Worm (Caenorhabditis elegans): Measurements from ENCODE around the gene egl-26.

Gene egl-26

DNA sequence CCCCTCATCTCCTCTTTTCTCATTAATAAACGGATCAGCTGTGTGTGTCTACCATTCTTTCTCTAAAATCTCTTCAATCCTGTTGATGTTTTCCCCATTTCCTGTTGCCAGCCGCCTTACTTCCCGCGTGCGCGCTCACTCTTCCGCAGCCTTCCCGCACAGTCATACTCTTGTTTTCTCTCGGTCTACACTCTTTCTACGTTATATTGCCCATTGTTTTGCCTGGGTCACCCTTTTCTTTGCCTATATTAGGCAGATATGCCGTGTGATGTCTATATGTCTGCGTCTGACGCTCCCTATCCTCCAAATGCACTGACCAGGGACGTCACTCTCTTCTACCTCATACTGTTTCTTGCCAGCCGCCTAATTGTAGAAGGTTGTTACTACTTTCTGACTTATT, 3.1 kb upstream of the egl-26 start (continued):
- TF ChIP-seq lir-3 (tag; optimal IDR thresholded peaks at IDR 0.05; ENCODE audit: poor library complexity) (no peak), lsy-2 (tag; optimal IDR thresholded peaks at IDR 0.05) (peak in 1 of 2 experiments; percentile 61), lin-35 (GFP tag; optimal IDR thresholded peaks at IDR 0.05) (peak in 1 of 2 experiments; percentile 62), mep-1 (tag; optimal IDR thresholded peaks at IDR 0.05) (peak; percentile 79), tlp-1 (tag; optimal IDR thresholded peaks at IDR 0.05) (no peak), fkh-4 (tag; optimal IDR thresholded peaks at IDR 0.05; ENCODE audit: borderline replicate concordance) (no peak), aly-2 (tag; optimal IDR thresholded peaks at IDR 0.05) (no peak), lin-39 (tag; optimal IDR thresholded peaks at IDR 0.05) (no peak), swsn-7 (tag; optimal IDR thresholded peaks at IDR 0.05) (peak; percentile 33), nhr-28 (tag; optimal IDR thresholded peaks at IDR 0.05) (no peak), lin-15B (tag; optimal IDR thresholded peaks at IDR 0.05) (no peak), alr-1 (tag; optimal IDR thresholded peaks at IDR 0.05; ENCODE audit: borderline replicate concordance) (no peak), nhr-11 (tag; optimal IDR thresholded peaks at IDR 0.05) (no peak), fos-1 (tag; optimal IDR thresholded peaks at IDR 0.05) (peak; percentile 22), unc-86 (tag; optimal IDR thresholded peaks at IDR 0.05) (no peak), vab-15 (tag; optimal IDR thresholded peaks at IDR 0.05) (no peak), mab-9 (GFP tag; IDR thresholded peaks at IDR 0.05) (no peak), sup-37 (GFP tag; optimal IDR thresholded peaks at IDR 0.05) (no peak), hlh-17 (GFP tag; optimal IDR thresholded peaks at IDR 0.05; ENCODE audit: borderline replicate concordance) (no peak), ztf-4 (tag; optimal IDR thresholded peaks at IDR 0.05) (peak; percentile 21), elt-3 (tag; optimal IDR thresholded peaks at IDR 0.05) (peak in 3 of 6 experiments; percentile 41 to 63 (median 47)), dpl-1 (GFP tag; optimal IDR thresholded peaks at IDR 0.05) (peak in 2 of 3 experiments; percentile 11 to 34), nhr-77 (tag; optimal IDR thresholded peaks at IDR 0.05) (no peak), nhr-20 (tag; optimal IDR thresholded peaks at IDR 0.05) (peak; percentile 60), egl-27 (tag; optimal IDR thresholded peaks at IDR 0.05) (no peak), dsc-1 (tag; optimal IDR thresholded peaks at IDR 0.05) (no peak), tbx-2 (tag; optimal IDR thresholded peaks at IDR 0.05) (peak; percentile 0), snu-23 (GFP tag; optimal IDR thresholded peaks at IDR 0.05) (peak; percentile 71), C16A3.4 (tag; optimal IDR thresholded peaks at IDR 0.05) (peak; percentile 21), pag-3 (tag; optimal IDR thresholded peaks at IDR 0.05; ENCODE audit: borderline replicate concordance, insufficient read depth) (peak; percentile 49), rnt-1 (tag; optimal IDR thresholded peaks at IDR 0.05) (no peak), ceh-63 (GFP tag; optimal IDR thresholded peaks at IDR 0.05) (no peak), zip-4 (GFP tag; optimal IDR thresholded peaks at IDR 0.05) (no peak), grh-1 (GFP tag; IDR thresholded peaks at IDR 0.05) (peak; percentile 33; the same call in 1 of the 2 replicates), ztf-11 (tag; optimal IDR thresholded peaks at IDR 0.05) (no peak), fkh-8 (tag; optimal IDR thresholded peaks at IDR 0.05) (no peak), ceh-90 (tag; optimal IDR thresholded peaks at IDR 0.05) (no peak), efl-3 (GFP tag; optimal IDR thresholded peaks at IDR 0.05) (no peak), nhr-85 (tag) (peak; percentile 92), ces-1 (GFP tag; optimal IDR thresholded peaks at IDR 0.05) (no peak), xbp-1 (tag; optimal IDR thresholded peaks at IDR 0.05) (no peak), nhr-76 (tag; optimal IDR thresholded peaks at IDR 0.05) (no peak), ceh-88 (GFP tag; IDR thresholded peaks at IDR 0.05) (no peak), unc-62 (GFP tag; optimal IDR thresholded peaks at IDR 0.05) (no peak), hpl-2 (GFP tag; optimal IDR thresholded peaks at IDR 0.05) (no peak)

All from whole organism, L1 larva.